Fruit fly (Drosophila melanogaster) whole organism, embryonic: ENCODE results near the gene Cand1.
A peak's percentile ranks its signal among the peaks of the same experiment; 100 is the strongest.

ENCODE experiments used
- Adf1 ChIP-seq: fragments of 200-800 bp; sonication (Bioruptor generic); IDR thresholded peaks from 2 replicates; pipeline ENCODE4 v1.3.6; 2022; ENCODE audit warnings: missing biosample characterization, missing genetic modification characterization
- Asciz ChIP-seq: fragments of 200-800 bp; sonication (Bioruptor generic); optimal IDR thresholded peaks from 2 replicates; lab custom pipeline; 2017; ENCODE audit warnings: missing biosample characterization, mild to moderate bottlenecking, missing genetic modification characterization, missing genetic modification reagents
- Awh ChIP-seq: fragments of 200-800 bp; sonication (Bioruptor generic); IDR thresholded peaks from 2 replicates; pipeline ENCODE4, ENCODE4 v1.3.6; 2022; ENCODE audit warnings: missing biosample characterization, missing genetic modification characterization
- Bgb ChIP-seq: fragments of 200-800 bp; sonication (Bioruptor generic); IDR thresholded peaks from 2 replicates; pipeline ENCODE4 v1.3.6; 2022; ENCODE audit warnings: missing biosample characterization, missing genetic modification characterization; ENCODE audit not compliant: partially characterized antibody
- C15 ChIP-seq: fragments of 200-800 bp; sonication (Bioruptor generic); IDR thresholded peaks from 3 replicates; pipeline ENCODE4 v1.3.6; 2022; ENCODE audit warnings: missing biosample characterization, missing genetic modification characterization
- CG10267 ChIP-seq: fragments of 200-800 bp; sonication (Bioruptor generic); optimal IDR thresholded peaks from 2 replicates; lab custom pipeline; 2018; ENCODE audit warnings: missing biosample characterization, mild to moderate bottlenecking, missing genetic modification characterization, moderate library complexity
- CG11085 ChIP-seq: fragments of 200-800 bp; sonication (Bioruptor generic); IDR thresholded peaks from 2 replicates; pipeline ENCODE4 v1.3.6; 2022; ENCODE audit warnings: missing biosample characterization, missing genetic modification characterization
- CG11560 ChIP-seq: fragments of 200-800 bp; sonication (Bioruptor generic); IDR thresholded peaks from 3 replicates; pipeline ENCODE4 v1.3.6; 2022; ENCODE audit warnings: missing biosample characterization, missing genetic modification characterization
- CG11696 ChIP-seq: fragments of 200-800 bp; sonication (Bioruptor generic); IDR thresholded peaks from 2 replicates; pipeline ENCODE4 v1.3.6; 2022; ENCODE audit warnings: missing biosample characterization, missing genetic modification characterization
- CG12299 ChIP-seq: fragments of 200-800 bp; sonication (Bioruptor generic); optimal IDR thresholded peaks from 2 replicates; lab custom pipeline; 2018; ENCODE audit warnings: missing biosample characterization, mild to moderate bottlenecking, missing genetic modification characterization
- CG12391 ChIP-seq: fragments of 200-800 bp; sonication (Bioruptor generic); optimal IDR thresholded peaks from 3 replicates; lab custom pipeline; 2018; ENCODE audit warnings: missing biosample characterization, mild to moderate bottlenecking, missing genetic modification characterization, moderate library complexity
- CG13123 ChIP-seq: fragments of 200-800 bp; sonication (Bioruptor generic); optimal IDR thresholded peaks from 2 replicates; lab custom pipeline; 2016; ENCODE audit warnings: missing biosample characterization, missing genetic modification characterization
- CG17359 ChIP-seq: fragments of 200-800 bp; sonication (Bioruptor generic); optimal IDR thresholded peaks from 3 replicates; lab custom pipeline; 2018; ENCODE audit warnings: missing biosample characterization, mild to moderate bottlenecking, missing genetic modification characterization, moderate library complexity
- CG17361 ChIP-seq: fragments of 200-800 bp; sonication (Bioruptor generic); IDR thresholded peaks from 3 replicates; pipeline ENCODE4 v1.3.6; 2022; ENCODE audit warnings: missing biosample characterization, missing genetic modification characterization
- CG18262 ChIP-seq: fragments of 200-800 bp; optimal IDR thresholded peaks from 3 replicates; lab custom pipeline; 2019; ENCODE audit warnings: missing biosample characterization, mild to moderate bottlenecking, missing genetic modification characterization, moderate library complexity
- CG18619 ChIP-seq: fragments of 200-800 bp; sonication (Bioruptor generic); optimal IDR thresholded peaks from 3 replicates; lab custom pipeline; 2017; ENCODE audit warnings: missing biosample characterization, mild to moderate bottlenecking, missing genetic modification characterization
- CG2875 ChIP-seq: fragments of 200-800 bp; sonication (Bioruptor generic); optimal IDR thresholded peaks from 2 replicates; lab custom pipeline; 2017; ENCODE audit warnings: missing biosample characterization, mild to moderate bottlenecking, missing genetic modification characterization, missing genetic modification reagents
- CG30403 ChIP-seq: fragments of 200-800 bp; sonication (Bioruptor generic); optimal IDR thresholded peaks from 3 replicates; lab custom pipeline; 2016; ENCODE audit warnings: missing biosample characterization, missing genetic modification characterization
- CG30431 ChIP-seq: fragments of 200-800 bp; sonication (Bioruptor generic); optimal IDR thresholded peaks from 2 replicates; lab custom pipeline; 2017; ENCODE audit warnings: missing biosample characterization, missing genetic modification characterization
- CG3281 ChIP-seq: fragments of 200-800 bp; sonication (Bioruptor generic); optimal IDR thresholded peaks from 3 replicates; lab custom pipeline; 2017; ENCODE audit warnings: missing biosample characterization, mild to moderate bottlenecking, missing genetic modification characterization
- CG6689 ChIP-seq: fragments of 200-800 bp; sonication (Bioruptor generic); IDR thresholded peaks from 2 replicates; pipeline ENCODE4 v1.3.6; 2022; ENCODE audit warnings: missing biosample characterization, missing genetic modification characterization
- CG6813 ChIP-seq: fragments of 200-800 bp; sonication (Bioruptor generic); optimal IDR thresholded peaks from 2 replicates; lab custom pipeline; 2017; ENCODE audit warnings: missing biosample characterization, missing genetic modification characterization, mild to moderate bottlenecking, moderate library complexity, missing genetic modification reagents
- CG7987 ChIP-seq: fragments of 200-800 bp; sonication (Bioruptor generic); optimal IDR thresholded peaks from 2 replicates; lab custom pipeline; 2018; ENCODE audit warnings: missing biosample characterization, mild to moderate bottlenecking, missing genetic modification characterization, moderate library complexity
- CG8924 ChIP-seq: fragments of 200-800 bp; optimal IDR thresholded peaks from 3 replicates; lab custom pipeline; 2019; ENCODE audit warnings: missing biosample characterization, mild to moderate bottlenecking, missing genetic modification characterization, moderate library complexity
- Drgx ChIP-seq: fragments of 200-800 bp; sonication (Bioruptor generic); IDR thresholded peaks from 2 replicates; pipeline ENCODE4 v1.3.6; 2022; ENCODE audit warnings: missing biosample characterization, missing genetic modification characterization
- HLH4C ChIP-seq: fragments of 200-800 bp; sonication (Bioruptor generic); IDR thresholded peaks from 3 replicates; pipeline ENCODE4 v1.3.6; 2022; ENCODE audit warnings: missing biosample characterization, missing genetic modification characterization; ENCODE audit not compliant: partially characterized antibody
- HLH54F ChIP-seq: fragments of 200-800 bp; sonication (Bioruptor generic); optimal IDR thresholded peaks from 3 replicates; lab custom pipeline; 2016; ENCODE audit warnings: missing biosample characterization, missing genetic modification characterization
- Hr51 ChIP-seq, 2 experiments: fragments of 200-800 bp; sonication (Bioruptor generic); optimal IDR thresholded peaks; 2 replicates in 1 of 2; 3 replicates in 1 of 2; lab custom pipeline; 2016 to 2018; ENCODE audit warnings: missing biosample characterization in 2 of 2, missing genetic modification characterization in 2 of 2, mild to moderate bottlenecking in 1 of 2, moderate library complexity in 1 of 2
- Med ChIP-seq: fragments of 200-800 bp; sonication (Bioruptor generic); peaks from one replicate; lab custom pipeline; 2016; ENCODE audit warnings: missing biosample characterization, missing genetic modification characterization, mild to moderate bottlenecking, inconsistent platforms, moderate library complexity
- Myb ChIP-seq: fragments of 200-800 bp; sonication (Bioruptor generic); optimal IDR thresholded peaks from 2 replicates; lab custom pipeline; 2016; ENCODE audit warnings: missing biosample characterization, missing genetic modification characterization
- NFAT ChIP-seq: fragments of 200-800 bp; sonication (Bioruptor generic); IDR thresholded peaks from 2 replicates; pipeline ENCODE4 v1.3.6; 2022; ENCODE audit warnings: missing biosample characterization, missing genetic modification characterization
- Oaz ChIP-seq: fragments of 200-800 bp; sonication (Bioruptor generic); IDR thresholded peaks from 2 replicates; pipeline ENCODE4 v1.3.6; 2022; ENCODE audit warnings: missing biosample characterization, missing genetic modification characterization
- chinmo ChIP-seq: fragments of 200-800 bp; sonication (Bioruptor generic); IDR thresholded peaks from 4 replicates; pipeline ENCODE4 v1.3.6; 2022; ENCODE audit warnings: missing biosample characterization, missing genetic modification characterization; ENCODE audit not compliant: partially characterized antibody
- corto ChIP-seq: fragments of 200-800 bp; sonication (Bioruptor generic); optimal IDR thresholded peaks from 2 replicates; lab custom pipeline; 2016; ENCODE audit warnings: missing biosample characterization, mild to moderate bottlenecking, missing genetic modification characterization, moderate library complexity
- dati ChIP-seq: fragments of 200-800 bp; sonication (Bioruptor generic); IDR thresholded peaks from 2 replicates; pipeline ENCODE4 v1.3.6; 2022; ENCODE audit warnings: missing biosample characterization, missing genetic modification characterization
- emc ChIP-seq: fragments of 200-800 bp; sonication (Bioruptor generic); optimal IDR thresholded peaks from 2 replicates; lab custom pipeline; 2016; ENCODE audit warnings: missing biosample characterization, missing genetic modification characterization
- gsb-n ChIP-seq: fragments of 200-800 bp; sonication (Bioruptor generic); optimal IDR thresholded peaks from 3 replicates; lab custom pipeline; 2018; ENCODE audit warnings: missing biosample characterization, mild to moderate bottlenecking, missing genetic modification characterization
- kni ChIP-seq: fragments of 200-800 bp; sonication (Bioruptor generic); optimal IDR thresholded peaks from 3 replicates; lab custom pipeline; 2017; ENCODE audit warnings: mild to moderate bottlenecking, missing biosample characterization, missing genetic modification reagents, missing genetic modification characterization
- maf-S ChIP-seq: fragments of 200-800 bp; sonication (Bioruptor generic); optimal IDR thresholded peaks from 2 replicates; lab custom pipeline; 2016; ENCODE audit warnings: missing biosample characterization, missing genetic modification characterization
- nmo ChIP-seq: fragments of 200-800 bp; sonication (Bioruptor generic); optimal IDR thresholded peaks from 2 replicates; lab custom pipeline; 2018; ENCODE audit warnings: missing biosample characterization, mild to moderate bottlenecking, missing genetic modification characterization, moderate library complexity
- nom ChIP-seq: fragments of 200-800 bp; sonication (Bioruptor generic); optimal IDR thresholded peaks from 2 replicates; lab custom pipeline; 2017; ENCODE audit warnings: missing biosample characterization, missing genetic modification characterization, mild to moderate bottlenecking, moderate library complexity, missing genetic modification reagents
- psq ChIP-seq: fragments of 200-800 bp; sonication (Bioruptor generic); optimal IDR thresholded peaks from 2 replicates; lab custom pipeline; 2017; ENCODE audit warnings: missing biosample characterization, missing genetic modification characterization
- sens ChIP-seq: fragments of 200-800 bp; sonication (Bioruptor generic); peaks from one replicate; lab custom pipeline; 2016; ENCODE audit warnings: missing biosample characterization, missing genetic modification characterization
- sima ChIP-seq: fragments of 200-800 bp; sonication (Bioruptor generic); optimal IDR thresholded peaks from 2 replicates; lab custom pipeline; 2016; ENCODE audit warnings: missing biosample characterization, missing genetic modification characterization
- sisA ChIP-seq: fragments of 200-800 bp; sonication (Bioruptor generic); IDR thresholded peaks from 2 replicates; pipeline ENCODE4 v1.3.6; 2022; ENCODE audit warnings: missing biosample characterization, missing genetic modification characterization
- slbo ChIP-seq: fragments of 200-800 bp; sonication (Bioruptor generic); IDR thresholded peaks from 2 replicates; pipeline ENCODE4 v1.3.6; 2022; ENCODE audit warnings: missing biosample characterization, missing genetic modification characterization
- stc ChIP-seq: fragments of 200-800 bp; sonication (Bioruptor generic); IDR thresholded peaks from 2 replicates; pipeline ENCODE4 v1.3.6; 2022; ENCODE audit warnings: missing biosample characterization, missing genetic modification characterization
- trem ChIP-seq: fragments of 200-800 bp; optimal IDR thresholded peaks from 3 replicates; lab custom pipeline; 2019; ENCODE audit warnings: missing biosample characterization, mild to moderate bottlenecking, missing genetic modification characterization, moderate library complexity
- tup ChIP-seq: fragments of 200-800 bp; sonication (Bioruptor generic); optimal IDR thresholded peaks from 2 replicates; lab custom pipeline; 2016; ENCODE audit warnings: missing biosample characterization, mild to moderate bottlenecking, missing genetic modification characterization, moderate library complexity
- unc-4 ChIP-seq: fragments of 200-800 bp; sonication (Bioruptor generic); IDR thresholded peaks from 2 replicates; pipeline ENCODE4 v1.3.6; 2022; ENCODE audit warnings: missing biosample characterization, missing genetic modification characterization; ENCODE audit not compliant: partially characterized antibody

Gene Cand1

DNA sequence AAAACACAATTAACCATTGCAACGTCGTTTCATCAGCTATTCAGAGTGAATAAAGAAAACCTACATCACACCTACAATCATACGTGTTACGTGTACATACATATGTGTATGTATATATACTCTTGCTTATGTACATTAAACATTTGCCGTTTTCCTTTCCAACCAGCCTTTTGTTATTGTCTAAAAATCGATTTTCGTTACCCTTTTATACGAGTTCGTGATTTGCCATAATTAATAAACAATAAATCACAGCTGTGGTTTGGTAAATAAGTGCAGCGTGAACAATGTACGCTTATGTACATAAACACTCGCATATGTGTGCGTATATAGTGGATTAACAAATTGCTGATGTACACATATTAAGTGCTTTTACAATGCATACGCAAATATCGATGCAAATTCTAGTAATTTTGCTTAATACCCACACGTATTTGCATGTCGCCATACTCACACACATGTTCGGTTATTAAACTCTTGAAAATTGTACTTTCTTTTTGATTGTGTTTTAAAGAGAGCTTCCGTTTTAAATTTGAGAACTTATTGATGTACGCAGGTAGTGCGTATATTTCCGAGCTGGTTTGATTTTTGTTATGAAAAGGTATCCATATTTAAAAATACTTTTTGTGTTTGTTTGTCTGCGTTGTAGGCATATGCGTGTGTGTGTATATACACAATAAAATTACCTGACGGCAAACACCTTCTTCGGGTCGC is 34.5 kb upstream of the Cand1 start (continued):
- TF ChIP-seq chinmo (no peak), corto (GFP tag; lab: Kevin White, UChicago) (peak; percentile 9), kni (GFP tag; lab: Kevin White, UChicago) (peak; percentile 37), CG7987 (peak; percentile 61), slbo (no peak), HLH4C (GFP tag; lab: Robert Waterston, UW) (no peak), Med (GFP tag; lab: Kevin White, UChicago) (peak; percentile 70), CG8924 (tag; lab: Kevin White, UChicago) (peak; percentile 12), nom (GFP tag; lab: Kevin White, UChicago) (peak; percentile 36), CG2875 (GFP tag; lab: Kevin White, UChicago) (no peak), unc-4 (GFP tag; lab: Robert Waterston, UW) (0 out of 2 replicates have a peak, but pooled peaks have one; percentile 6), CG6689 (GFP tag; lab: Robert Waterston, UW) (no peak), Awh (GFP tag; lab: Robert Waterston, UW) (no peak), Asciz (peak; percentile 24), Hr51 (GFP tag; optimal IDR thresholded peaks at IDR 0.05; lab: Kevin White, UChicago) (no peak), Bgb (GFP tag; lab: Robert Waterston, UW) (no peak), emc (GFP tag; lab: Kevin White, UChicago) (no peak), CG30403 (GFP tag; lab: Kevin White, UChicago) (no peak)

dm6 chr2L:10396488-10396824 is 33.9 kb upstream of the Cand1 start, which contains the start of gene Cnot4:
TSS of gene Cnot4 (plus strand) at chr2L:10396716.
- TF ChIP-seq CG10267 (tag; lab: Kevin White, UChicago) (peak; percentile 35), CG18262 (tag; lab: Kevin White, UChicago) (peak; percentile 30), CG17359 (no peak), trem (tag; lab: Kevin White, UChicago) (peak; percentile 38), C15 (no peak), Adf1 (no peak), HLH54F (GFP tag; lab: Kevin White, UChicago) (no peak), CG11560 (peak; percentile 97), nmo (GFP tag; lab: Kevin White, UChicago) (peak; percentile 62), psq (no peak), CG3281 (GFP tag; lab: Kevin White, UChicago) (no peak), CG30431 (no peak), CG11085 (no peak), CG17361 (GFP tag; lab: Robert Waterston, UW) (peak; percentile 47; the same call in 1 of the 3 replicates), dati (GFP tag; lab: Robert Waterston, UW) (no peak), tup (GFP tag; lab: Kevin White, UChicago) (no peak), Myb (GFP tag; lab: Kevin White, UChicago) (no peak), gsb-n (peak; percentile 44), CG18619 (GFP tag; lab: Kevin White, UChicago) (no peak), NFAT (GFP tag; lab: Robert Waterston, UW) (no peak), CG13123 (GFP tag; lab: Kevin White, UChicago) (no peak), CG12391 (tag; lab: Kevin White, UChicago) (peak; percentile 33), Oaz (no peak), Drgx (GFP tag; lab: Robert Waterston, UW) (no peak), sima (GFP tag; lab: Kevin White, UChicago) (no peak), sisA (GFP tag; lab: Robert Waterston, UW) (no peak), maf-S (no peak), CG12299 (tag; lab: Kevin White, UChicago) (no peak), CG11696 (GFP tag; lab: Robert Waterston, UW) (no peak), sens (GFP tag; lab: Kevin White, UChicago) (no peak), CG6813 (GFP tag; lab: Kevin White, UChicago) (no peak), stc (GFP tag; lab: Robert Waterston, UW) (no peak)
